Fruit fly (Drosophila melanogaster) S2 (cell line): ENCODE data around the gene CG16995.

ENCODE experiments used
- CG8478 ChIP-seq: fragments of >200 bp; optimal IDR thresholded peaks from 2 replicates; lab custom pipeline; 2018
- CTCF ChIP-seq, 2 experiments: fragments of >200 bp; optimal IDR thresholded peaks; 2 replicates each; lab custom pipeline; 2018

The CG16995 gene

dm6 chr2L:2307648-2308047, at the start of gene CG16995:
CG16995 (plus strand) TSS chr2L:2307948.
- no peak for TF ChIP-seq CG8478 (lab: Kevin White, UChicago)
- no peak for TF ChIP-seq CTCF (optimal IDR thresholded peaks at IDR 0.05; lab: Kevin White, UChicago)

DNA sequence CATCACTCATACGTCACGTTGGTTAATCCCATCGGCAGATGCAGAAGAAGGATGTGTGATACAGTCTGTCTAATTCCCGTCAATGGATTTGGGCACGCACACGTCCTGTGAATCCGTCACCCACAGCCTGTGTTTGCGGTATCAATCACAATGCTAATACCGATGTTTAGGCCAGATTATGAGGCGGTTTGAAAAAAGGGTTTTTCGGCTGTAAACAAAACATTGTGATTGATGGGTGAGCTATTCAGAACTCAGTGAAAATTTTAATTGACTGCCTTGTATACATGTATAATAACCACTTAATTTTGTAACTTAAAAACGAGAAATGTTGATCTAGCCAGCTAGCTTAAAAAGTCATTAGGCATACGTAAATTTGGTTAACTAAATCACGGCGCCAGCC, 44.6 kb upstream of the CG16995 start, which contains the start of gene CG4270:
Gene CG4270, plus strand, starts transcription at position 301 of the 400 bp plus-strand sequence.
- TF ChIP-seq CTCF (optimal IDR thresholded peaks at IDR 0.05; lab: Kevin White, UChicago) (no peak), CG8478 (lab: Kevin White, UChicago) (no peak)

DNA sequence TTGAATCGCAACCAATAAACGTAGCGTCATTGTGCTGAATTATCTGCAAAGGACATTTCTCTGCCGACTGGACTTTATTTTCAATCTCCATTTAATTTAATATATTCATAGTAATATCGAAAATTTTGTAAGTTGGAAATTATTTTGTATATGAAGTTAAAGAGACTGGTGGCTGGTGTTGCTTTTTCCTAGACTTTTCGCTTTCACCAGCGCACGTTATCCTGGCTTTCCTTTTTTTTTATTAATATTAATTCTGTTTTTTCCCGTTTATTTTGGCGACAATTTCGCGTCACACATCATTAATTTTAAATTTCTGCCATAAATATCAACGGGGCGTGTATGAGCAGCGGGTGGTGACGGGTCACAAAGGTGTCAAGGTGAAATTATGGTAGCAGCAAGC, 42.5 kb upstream of the CG16995 start, which contains the start of gene CG34049:
Gene CG34049, minus strand, starts transcription at position 101 of the 400 bp plus-strand sequence.
- no peak for TF ChIP-seq CG8478 (lab: Kevin White, UChicago)
- no peak for TF ChIP-seq CTCF (optimal IDR thresholded peaks at IDR 0.05; lab: Kevin White, UChicago)

DNA sequence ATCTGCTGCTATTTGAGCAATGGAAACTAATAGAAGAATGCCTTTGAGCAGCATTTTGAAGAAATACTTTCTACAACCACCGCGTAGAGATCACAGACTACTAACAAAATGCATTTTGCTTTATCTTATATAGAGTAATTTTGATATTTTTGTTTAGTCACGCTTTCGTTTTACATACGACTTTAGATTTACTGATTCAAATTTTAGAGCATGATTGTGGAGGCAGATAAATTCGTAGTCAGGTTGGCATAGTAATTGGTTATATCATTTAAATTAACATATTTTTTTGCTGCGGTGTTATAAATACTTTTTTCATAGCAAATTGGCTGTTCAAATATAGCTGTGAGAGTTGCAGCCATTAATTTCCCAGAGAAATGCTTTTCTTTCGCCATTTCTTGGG, 38.7 kb upstream of the CG16995 start, which contains the start of gene CG17242:
Gene CG17242, minus strand, starts transcription at position 101 of the 400 bp plus-strand sequence.
- no peak for TF ChIP-seq CG8478 (lab: Kevin White, UChicago)
- no peak for TF ChIP-seq CTCF (optimal IDR thresholded peaks at IDR 0.05; lab: Kevin White, UChicago)

dm6 chr2L:2284863-2285262, 22.9 kb upstream of the CG16995 start, which contains the start of gene CG4271:
CG4271 (plus strand) TSS chr2L:2285163.
- TF ChIP-seq CTCF (optimal IDR thresholded peaks at IDR 0.05; lab: Kevin White, UChicago) (no peak), CG8478 (lab: Kevin White, UChicago) (no peak)

DNA sequence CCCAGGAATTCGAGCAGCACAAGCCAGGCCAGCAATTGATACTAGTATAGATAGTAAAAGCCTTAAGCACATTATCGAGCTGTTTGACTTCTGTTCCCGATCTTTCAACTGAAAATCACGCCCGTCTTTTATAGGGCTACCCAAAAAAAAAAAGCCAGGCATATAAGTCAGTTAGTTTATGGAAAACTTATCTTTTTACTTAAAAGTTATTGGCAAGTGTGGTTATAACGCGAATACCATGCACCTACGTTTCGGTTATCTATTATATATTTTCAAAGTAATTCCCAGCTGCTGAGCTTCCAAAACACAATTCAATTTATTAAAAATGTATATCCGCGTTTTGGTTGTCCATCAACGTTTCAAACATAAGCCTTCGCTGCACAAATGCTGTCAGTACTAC, 21.0 kb upstream of the CG16995 start, which contains the start of gene CG31681:
Gene CG31681, minus strand, starts transcription at position 101 of the 400 bp plus-strand sequence.
- TF ChIP-seq CG8478 (lab: Kevin White, UChicago) (no peak), CTCF (optimal IDR thresholded peaks at IDR 0.05; lab: Kevin White, UChicago) (no peak)

- no peak for TF ChIP-seq CG8478 (lab: Kevin White, UChicago)
- TF ChIP-seq CTCF (optimal IDR thresholded peaks at IDR 0.05; lab: Kevin White, UChicago), result no peak
Measured at dm6 chr2L:2287807-2288206, 19.9 kb upstream of the CG16995 start, which contains the start of gene CG42658. CG42658 (minus strand) TSS chr2L:2287907.

- TF ChIP-seq CTCF (optimal IDR thresholded peaks at IDR 0.05; lab: Kevin White, UChicago) (no peak), CG8478 (lab: Kevin White, UChicago) (no peak)
Measured at dm6 chr2L:2289316-2289715, 18.4 kb upstream of the CG16995 start, which contains the start of gene CG17237. CG17237 (minus strand) TSS chr2L:2289416.

dm6 chr2L:2290638-2291037, 17.1 kb upstream of the CG16995 start, which contains the start of gene robl22E:
robl22E (minus strand) TSS chr2L:2290738.
- no peak for TF ChIP-seq CTCF (optimal IDR thresholded peaks at IDR 0.05; lab: Kevin White, UChicago)
- no peak for TF ChIP-seq CG8478 (lab: Kevin White, UChicago)

DNA sequence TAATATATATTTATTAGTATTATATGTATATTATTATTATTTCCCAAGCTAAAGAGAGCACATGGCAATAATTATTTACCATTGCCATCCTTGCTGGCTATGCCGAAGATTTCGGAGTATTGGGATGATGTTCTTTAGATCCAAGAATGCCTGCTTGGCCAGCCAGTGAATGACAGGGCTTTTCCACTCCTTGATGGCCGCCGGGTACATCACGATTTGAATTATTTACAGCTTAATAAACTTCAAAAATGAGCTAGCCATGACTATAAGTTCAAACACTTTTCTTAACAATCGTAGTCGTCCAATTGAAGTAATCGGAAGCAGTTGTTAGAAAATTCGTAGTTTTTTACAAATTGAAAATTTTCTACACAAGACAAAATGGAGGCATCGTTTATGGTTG, 7.9 kb upstream of the CG16995 start, which contains the start of gene CG31949:
Gene CG31949, plus strand, starts transcription at position 301 of the 400 bp plus-strand sequence.
- TF ChIP-seq CTCF (optimal IDR thresholded peaks at IDR 0.05; lab: Kevin White, UChicago) (no peak), CG8478 (lab: Kevin White, UChicago) (no peak)

- TF ChIP-seq CTCF (optimal IDR thresholded peaks at IDR 0.05; lab: Kevin White, UChicago), result no peak
- no peak for TF ChIP-seq CG8478 (lab: Kevin White, UChicago)
Measured at dm6 chr2L:2311449-2311848, 3.7 kb downstream of the CG16995 start, which contains the start of gene eys. eys (plus strand) TSS chr2L:2311680.

DNA sequence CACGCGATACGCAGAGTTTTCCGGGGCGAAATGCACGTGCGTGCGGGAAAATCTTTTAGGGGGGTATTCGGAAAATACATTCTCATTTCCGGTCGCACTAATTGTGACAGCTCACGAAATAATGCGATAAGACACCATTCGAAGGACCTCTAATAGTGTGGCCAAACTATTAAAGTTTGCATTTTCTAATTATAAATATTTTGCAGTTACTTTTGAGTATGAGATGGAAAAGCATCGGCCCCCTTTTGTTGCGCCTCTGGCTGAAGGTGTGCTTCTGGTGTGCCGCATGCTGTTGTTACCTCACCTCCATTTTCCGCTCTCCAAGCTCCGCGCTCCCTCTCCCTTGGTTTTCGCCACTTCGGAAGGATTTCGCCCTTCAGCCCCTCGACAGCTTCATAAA, 6.4 kb downstream of the CG16995 start:
- TF ChIP-seq CG8478 (lab: Kevin White, UChicago) (no peak), CTCF (optimal IDR thresholded peaks at IDR 0.05; lab: Kevin White, UChicago) (no peak)

DNA sequence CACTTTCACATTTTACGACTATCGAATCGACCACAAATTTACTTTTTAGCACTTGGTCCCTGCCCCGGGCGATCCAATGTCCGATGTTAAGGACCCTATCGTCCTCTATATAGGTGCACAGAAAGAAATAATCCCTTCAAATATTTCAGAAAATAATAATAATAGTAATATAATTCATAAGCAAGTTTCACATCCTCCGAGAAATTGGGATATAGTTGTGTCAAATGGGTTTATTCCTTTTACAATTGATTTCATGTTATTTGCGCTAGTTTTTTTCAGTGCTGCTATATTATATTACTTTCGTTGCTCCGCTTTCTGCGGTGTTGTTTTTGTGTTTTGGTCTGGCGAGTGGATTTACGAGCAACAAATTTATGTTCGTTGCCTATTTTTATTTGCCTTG, 40.7 kb downstream of the CG16995 start:
- TF ChIP-seq CTCF (optimal IDR thresholded peaks at IDR 0.05; lab: Kevin White, UChicago) (no peak), CG8478 (lab: Kevin White, UChicago) (no peak)

- no peak for TF ChIP-seq CG8478 (lab: Kevin White, UChicago)
- no peak for TF ChIP-seq CTCF (optimal IDR thresholded peaks at IDR 0.05; lab: Kevin White, UChicago)
Measured at dm6 chr2L:2357228-2357656, 49.5 kb downstream of the CG16995 start, which contains the start of gene CG9967. CG9967 (minus strand) TSS chr2L:2357356.
